Fruit fly (Drosophila melanogaster) whole organism, embryonic: Measurements from ENCODE around the gene rec.

Experiments used
- Adf1 ChIP-seq: fragments of 200-800 bp; sonication (Bioruptor generic); IDR thresholded peaks from 2 replicates; pipeline ENCODE4 v1.3.6; 2022; ENCODE audit warnings: missing biosample characterization, missing genetic modification characterization
- B-H2 ChIP-seq: fragments of 200-800 bp; sonication (Bioruptor generic); optimal IDR thresholded peaks from 2 replicates; lab custom pipeline; 2018; ENCODE audit warnings: missing biosample characterization, mild to moderate bottlenecking, missing genetic modification characterization
- Bdp1 ChIP-seq: fragments of 200-800 bp; sonication (Bioruptor generic); optimal IDR thresholded peaks from 3 replicates; lab custom pipeline; 2016; ENCODE audit warnings: missing biosample characterization, missing genetic modification characterization
- CG10209 ChIP-seq: fragments of 200-800 bp; sonication (Bioruptor generic); optimal IDR thresholded peaks from 3 replicates; lab custom pipeline; 2017; ENCODE audit warnings: missing biosample characterization, mild to moderate bottlenecking, missing genetic modification characterization, missing genetic modification reagents
- CG12155 ChIP-seq: fragments of 200-800 bp; sonication (Bioruptor generic); optimal IDR thresholded peaks from 3 replicates; lab custom pipeline; 2016; ENCODE audit warnings: missing biosample characterization, missing genetic modification characterization
- CG1233 ChIP-seq: fragments of 200-800 bp; sonication (Bioruptor generic); optimal IDR thresholded peaks from 4 replicates; lab custom pipeline; 2018; ENCODE audit warnings: missing biosample characterization, mild to moderate bottlenecking, missing genetic modification characterization
- CG14014 ChIP-seq: fragments of 200-800 bp; sonication (Bioruptor generic); IDR thresholded peaks from 2 replicates; pipeline ENCODE4 v1.3.6; 2022; ENCODE audit warnings: missing biosample characterization, missing genetic modification characterization
- CG15073 ChIP-seq: fragments of 200-800 bp; sonication (Bioruptor generic); optimal IDR thresholded peaks from 2 replicates; lab custom pipeline; 2016; ENCODE audit warnings: missing biosample characterization, missing genetic modification characterization
- CG15696 ChIP-seq: fragments of 200-800 bp; sonication (Bioruptor generic); optimal IDR thresholded peaks from 2 replicates; lab custom pipeline; 2019; ENCODE audit warnings: missing biosample characterization, mild to moderate bottlenecking, missing genetic modification characterization, moderate library complexity
- CG17568 ChIP-seq: fragments of 200-800 bp; sonication (Bioruptor generic); optimal IDR thresholded peaks from 2 replicates; lab custom pipeline; 2018; ENCODE audit warnings: missing biosample characterization, mild to moderate bottlenecking, missing genetic modification characterization, moderate library complexity
- CG18619 ChIP-seq: fragments of 200-800 bp; sonication (Bioruptor generic); optimal IDR thresholded peaks from 3 replicates; lab custom pipeline; 2017; ENCODE audit warnings: missing biosample characterization, mild to moderate bottlenecking, missing genetic modification characterization
- CG2678 ChIP-seq: fragments of 200-800 bp; sonication (Bioruptor generic); optimal IDR thresholded peaks from 3 replicates; lab custom pipeline; 2019; ENCODE audit warnings: missing biosample characterization, mild to moderate bottlenecking, missing genetic modification characterization, moderate library complexity
- CG30020 ChIP-seq: fragments of 200-800 bp; optimal IDR thresholded peaks from 2 replicates; lab custom pipeline; 2019; ENCODE audit warnings: missing biosample characterization, mild to moderate bottlenecking, missing genetic modification characterization, moderate library complexity
- CG3065 ChIP-seq: fragments of 200-800 bp; sonication (Bioruptor generic); optimal IDR thresholded peaks from 2 replicates; lab custom pipeline; 2016; ENCODE audit warnings: missing biosample characterization, missing genetic modification characterization
- CG31365 ChIP-seq: fragments of 200-800 bp; sonication (Bioruptor generic); optimal IDR thresholded peaks from 2 replicates; lab custom pipeline; 2018; ENCODE audit warnings: missing biosample characterization, mild to moderate bottlenecking, missing genetic modification characterization
- CG32772 ChIP-seq: fragments of 200-800 bp; sonication (Bioruptor generic); IDR thresholded peaks from 2 replicates; pipeline ENCODE4 v1.3.6; 2022; ENCODE audit warnings: missing biosample characterization, missing genetic modification characterization
- CG34376 ChIP-seq: fragments of 200-800 bp; sonication (Bioruptor generic); optimal IDR thresholded peaks from 2 replicates; lab custom pipeline; 2018; ENCODE audit warnings: missing biosample characterization, mild to moderate bottlenecking, missing genetic modification characterization
- CG3726 ChIP-seq: fragments of 200-800 bp; sonication (Bioruptor generic); IDR thresholded peaks from 3 replicates; pipeline ENCODE4, ENCODE4 v1.3.6; 2022; ENCODE audit warnings: missing biosample characterization, missing genetic modification characterization
- CG4282 ChIP-seq: fragments of 200-800 bp; sonication (Bioruptor generic); optimal IDR thresholded peaks from 2 replicates; lab custom pipeline; 2016; ENCODE audit warnings: missing biosample characterization, missing genetic modification characterization
- CG4360 ChIP-seq: fragments of 200-800 bp; sonication (Bioruptor generic); IDR thresholded peaks from 2 replicates; pipeline ENCODE4 v1.3.6; 2022; ENCODE audit warnings: missing biosample characterization, missing genetic modification characterization
- CG43689 ChIP-seq: fragments of 200-800 bp; sonication (Bioruptor generic); IDR thresholded peaks from 2 replicates; pipeline ENCODE4 v1.3.6; 2022; ENCODE audit warnings: missing biosample characterization, missing genetic modification characterization
- CG7963 ChIP-seq: fragments of 200-800 bp; sonication (Bioruptor generic); IDR thresholded peaks from 3 replicates; pipeline ENCODE4 v1.3.6; 2022; ENCODE audit warnings: missing biosample characterization, missing genetic modification characterization; ENCODE audit not compliant: partially characterized antibody
- CG8924 ChIP-seq: fragments of 200-800 bp; optimal IDR thresholded peaks from 3 replicates; lab custom pipeline; 2019; ENCODE audit warnings: missing biosample characterization, mild to moderate bottlenecking, missing genetic modification characterization, moderate library complexity
- CG9437 ChIP-seq: fragments of 200-800 bp; sonication (Bioruptor generic); optimal IDR thresholded peaks from 2 replicates; lab custom pipeline; 2018; ENCODE audit warnings: missing biosample characterization, mild to moderate bottlenecking, missing genetic modification characterization
- D19B ChIP-seq: fragments of 200-800 bp; sonication (Bioruptor generic); optimal IDR thresholded peaks from 2 replicates; lab custom pipeline; 2017; ENCODE audit warnings: missing biosample characterization, mild to moderate bottlenecking, missing genetic modification characterization
- Dek ChIP-seq: fragments of 200-800 bp; sonication (Bioruptor generic); optimal IDR thresholded peaks from 3 replicates; lab custom pipeline; 2019; ENCODE audit warnings: missing biosample characterization, mild to moderate bottlenecking, missing genetic modification characterization, moderate library complexity
- Gsc ChIP-seq: fragments of 200-800 bp; sonication (Bioruptor generic); IDR thresholded peaks from 2 replicates; pipeline ENCODE4 v1.3.6; 2022; ENCODE audit warnings: missing biosample characterization, missing genetic modification characterization
- H15 ChIP-seq: fragments of 200-800 bp; sonication (Bioruptor generic); IDR thresholded peaks from 3 replicates; pipeline ENCODE4 v1.3.6; 2022; ENCODE audit warnings: missing biosample characterization, missing genetic modification characterization
- HLH3B ChIP-seq: fragments of 200-800 bp; sonication (Bioruptor generic); IDR thresholded peaks from 2 replicates; pipeline ENCODE4 v1.3.6; 2022; ENCODE audit warnings: missing biosample characterization, missing genetic modification characterization
- MTF-1 ChIP-seq: fragments of 200-800 bp; sonication (Bioruptor generic); optimal IDR thresholded peaks from 2 replicates; lab custom pipeline; 2018; ENCODE audit warnings: missing biosample characterization, mild to moderate bottlenecking, missing genetic modification characterization, borderline replicate concordance
- NC2β ChIP-seq: fragments of 200-800 bp; sonication (Bioruptor generic); optimal IDR thresholded peaks from 2 replicates; lab custom pipeline; 2016; ENCODE audit warnings: missing biosample characterization, missing genetic modification characterization
- Oaz ChIP-seq: fragments of 200-800 bp; sonication (Bioruptor generic); IDR thresholded peaks from 2 replicates; pipeline ENCODE4 v1.3.6; 2022; ENCODE audit warnings: missing biosample characterization, missing genetic modification characterization
- PHDP ChIP-seq: fragments of 200-800 bp; sonication (Bioruptor generic); optimal IDR thresholded peaks from 3 replicates; lab custom pipeline; 2018; ENCODE audit warnings: missing biosample characterization, mild to moderate bottlenecking, missing genetic modification characterization, moderate library complexity
- Scr ChIP-seq: fragments of 200-800 bp; sonication (Bioruptor generic); IDR thresholded peaks from 2 replicates; pipeline ENCODE4 v1.3.6; 2022; ENCODE audit warnings: missing biosample characterization, missing genetic modification characterization; ENCODE audit not compliant: partially characterized antibody
- Sin3A ChIP-seq: fragments of >200 bp; optimal IDR thresholded peaks from 2 replicates; lab custom pipeline; 2018
- Stat92E ChIP-seq, 3 experiments: fragments of >200 bp in 2 of 3; fragments of 200-800 bp in 1 of 3; sonication (Bioruptor generic) in 1 of 3; optimal IDR thresholded peaks; 2 replicates each; lab custom pipeline; 2017 to 2019; ENCODE audit warnings: missing biosample characterization in 3 of 3, missing genetic modification characterization in 3 of 3, mild to moderate bottlenecking in 1 of 3, moderate library complexity in 1 of 3
- chn ChIP-seq: fragments of 200-800 bp; sonication (Bioruptor generic); optimal IDR thresholded peaks from 2 replicates; lab custom pipeline; 2016; ENCODE audit warnings: missing biosample characterization, missing genetic modification characterization
- dati ChIP-seq: fragments of 200-800 bp; sonication (Bioruptor generic); IDR thresholded peaks from 2 replicates; pipeline ENCODE4 v1.3.6; 2022; ENCODE audit warnings: missing biosample characterization, missing genetic modification characterization
- en ChIP-seq: fragments of 200-800 bp; sonication (Bioruptor generic); optimal IDR thresholded peaks from 2 replicates; lab custom pipeline; 2016; ENCODE audit warnings: missing biosample characterization, missing genetic modification characterization
- gsb-n ChIP-seq: fragments of 200-800 bp; sonication (Bioruptor generic); optimal IDR thresholded peaks from 3 replicates; lab custom pipeline; 2018; ENCODE audit warnings: missing biosample characterization, mild to moderate bottlenecking, missing genetic modification characterization
- gt ChIP-seq: fragments of 200-800 bp; sonication (Bioruptor generic); IDR thresholded peaks from 2 replicates; pipeline ENCODE4 v1.3.6; 2022; ENCODE audit warnings: missing biosample characterization, missing genetic modification characterization
- hkb ChIP-seq, 2 experiments: fragments of 200-800 bp in 1 of 2; fragments of >200 bp in 1 of 2; sonication (Bioruptor generic) in 1 of 2; IDR thresholded peaks in 1 of 2; optimal IDR thresholded peaks in 1 of 2; 2 replicates each; pipeline versions ENCODE4 v1.3.6 to Lab custom; 2017 to 2022; ENCODE audit warnings: missing biosample characterization in 1 of 2, missing genetic modification characterization in 1 of 2
- lola ChIP-seq, 3 experiments: fragments of >200 bp in 2 of 3; fragments of 200-800 bp in 1 of 3; sonication (Bioruptor generic) in 1 of 3; optimal IDR thresholded peaks; 2 replicates each; lab custom pipeline; 2017 to 2019; ENCODE audit warnings: missing biosample characterization in 3 of 3, missing genetic modification characterization in 3 of 3, mild to moderate bottlenecking in 1 of 3, moderate library complexity in 1 of 3
- mld ChIP-seq: fragments of 200-800 bp; sonication (Bioruptor generic); IDR thresholded peaks from 3 replicates; pipeline ENCODE4 v1.3.6; 2022; ENCODE audit warnings: missing biosample characterization, missing genetic modification characterization; ENCODE audit not compliant: partially characterized antibody
- pan ChIP-seq, 4 experiments: fragments of >200 bp in 3 of 4; fragments of 200-800 bp in 1 of 4; sonication (Bioruptor generic) in 1 of 4; optimal IDR thresholded peaks in 3 of 4; IDR thresholded peaks in 1 of 4; 2 replicates each; pipeline versions ENCODE4 v1.3.6 to Lab custom; 2017 to 2022; ENCODE audit warnings: missing biosample characterization in 2 of 4, missing genetic modification characterization in 2 of 4, mixed read lengths in 1 of 4
- pfk ChIP-seq: fragments of 200-800 bp; sonication (Bioruptor generic); optimal IDR thresholded peaks from 2 replicates; lab custom pipeline; 2018; ENCODE audit warnings: missing biosample characterization, mild to moderate bottlenecking, missing genetic modification characterization, moderate library complexity
- run ChIP-seq: fragments of 200-800 bp; sonication (Bioruptor generic); optimal IDR thresholded peaks from 3 replicates; lab custom pipeline; 2018; ENCODE audit warnings: missing biosample characterization, mild to moderate bottlenecking, missing genetic modification characterization
- sna ChIP-seq: fragments of 200-800 bp; sonication (Bioruptor generic); IDR thresholded peaks from 2 replicates; pipeline ENCODE4 v1.3.6; 2022; ENCODE audit warnings: missing biosample characterization, missing genetic modification characterization; ENCODE audit not compliant: partially characterized antibody
- wek ChIP-seq: fragments of 200-800 bp; sonication (Bioruptor generic); optimal IDR thresholded peaks from 3 replicates; lab custom pipeline; 2018; ENCODE audit warnings: missing biosample characterization, mild to moderate bottlenecking, missing genetic modification characterization, moderate library complexity

rec gene

DNA sequence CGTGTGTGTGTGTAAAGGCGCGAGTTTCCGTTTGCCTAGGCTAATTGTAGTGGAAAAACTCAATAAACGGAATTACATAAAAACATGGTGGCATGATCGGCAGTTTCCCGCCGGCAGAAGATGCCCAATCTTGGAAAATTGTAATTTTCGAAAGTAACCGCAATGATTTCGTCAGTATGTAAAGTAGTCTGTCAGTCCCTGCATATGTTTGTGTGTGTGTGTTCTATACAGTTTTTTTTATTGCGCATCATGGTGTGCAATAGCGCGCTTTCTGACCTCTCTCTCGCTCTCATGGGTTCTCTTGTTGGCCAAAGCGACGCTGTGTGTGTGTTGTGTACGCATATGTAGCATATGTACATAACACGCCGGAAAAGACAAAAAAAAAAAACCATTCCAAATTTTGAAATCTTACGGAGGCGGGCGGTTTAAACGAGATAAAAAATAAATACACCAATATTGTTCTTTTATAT, 38.1 kb downstream of the rec start (continued):
- TF ChIP-seq gt (GFP tag; lab: Robert Waterston, UW) (no peak), mld (GFP tag; lab: Robert Waterston, UW) (no peak), hkb (optimal IDR thresholded peaks at IDR 0.05; lab: Kevin White, UChicago) (no peak), hkb (GFP tag; IDR thresholded peaks at IDR 0.05; lab: Robert Waterston, UW) (no peak), MTF-1 (GFP tag; lab: Kevin White, UChicago) (peak; percentile 51), B-H2 (GFP tag; lab: Kevin White, UChicago) (peak; percentile 37), gsb-n (tag; lab: Kevin White, UChicago) (no peak), Oaz (GFP tag; lab: Robert Waterston, UW) (no peak; the same call in 1 of the 2 replicates), CG30020 (tag; lab: Kevin White, UChicago) (no peak), PHDP (peak; percentile 49), CG9437 (GFP tag; lab: Kevin White, UChicago) (no peak), CG3065 (no peak), CG3726 (GFP tag; lab: Robert Waterston, UW) (no peak), CG18619 (GFP tag; lab: Kevin White, UChicago) (peak; percentile 33), CG4360 (no peak), Sin3A (lab: Kevin White, UChicago) (no peak), Adf1 (GFP tag; lab: Robert Waterston, UW) (peak; percentile 18; the same call in 1 of the 2 replicates), CG8924 (tag; lab: Kevin White, UChicago) (peak; percentile 45), CG7963 (GFP tag; lab: Robert Waterston, UW) (no peak), run (peak; percentile 5), D19B (GFP tag; lab: Kevin White, UChicago) (no peak), HLH3B (GFP tag; lab: Robert Waterston, UW) (no peak), CG31365 (no peak), Gsc (GFP tag; lab: Robert Waterston, UW) (no peak), H15 (no peak), pan (optimal IDR thresholded peaks at IDR 0.05; lab: Kevin White, UChicago) (no peak), pan (GFP tag; optimal IDR thresholded peaks at IDR 0.05 in 1 of 2, IDR thresholded peaks at IDR 0.05 in 1 of 2) (no peak), CG4282 (GFP tag; lab: Kevin White, UChicago) (peak; percentile 15), Bdp1 (GFP tag; lab: Kevin White, UChicago) (no peak), CG15696 (tag; lab: Kevin White, UChicago) (peak; percentile 6), wek (GFP tag; lab: Kevin White, UChicago) (peak; percentile 58), CG43689 (GFP tag; lab: Robert Waterston, UW) (no peak), sna (GFP tag; lab: Robert Waterston, UW) (no peak), chn (peak; percentile 6), CG12155 (GFP tag; lab: Kevin White, UChicago) (peak; percentile 5), CG10209 (no peak), Stat92E (GFP tag; optimal IDR thresholded peaks at IDR 0.05; lab: Kevin White, UChicago) (no peak), NC2β (GFP tag; lab: Kevin White, UChicago) (no peak), CG1233 (GFP tag; lab: Kevin White, UChicago) (peak; percentile 49), CG17568 (no peak), dati (GFP tag; lab: Robert Waterston, UW) (no peak), CG2678 (no peak), Dek (tag; lab: Kevin White, UChicago) (peak; percentile 37), CG32772 (GFP tag; lab: Robert Waterston, UW) (peak; percentile 92), lola (GFP tag; optimal IDR thresholded peaks at IDR 0.05; lab: Kevin White, UChicago) (no peak), CG15073 (no peak), pfk (GFP tag; lab: Kevin White, UChicago) (peak; percentile 55), CG34376 (GFP tag; lab: Kevin White, UChicago) (peak; percentile 61), en (GFP tag; lab: Kevin White, UChicago) (no peak), Scr (GFP tag; lab: Robert Waterston, UW) (no peak), CG14014 (GFP tag; lab: Robert Waterston, UW) (peak; percentile 69; the same call in 1 of the 2 replicates)
